Fruit fly (Drosophila melanogaster) whole organism: ENCODE measurements around the gene CG18404.

Experiments used
- Dll ChIP-seq: fragments of >200 bp; optimal IDR thresholded peaks from 2 replicates; lab custom pipeline; 2017
- pan ChIP-seq: fragments of >200 bp; optimal IDR thresholded peaks from 2 replicates; lab custom pipeline; 2017

DNA sequence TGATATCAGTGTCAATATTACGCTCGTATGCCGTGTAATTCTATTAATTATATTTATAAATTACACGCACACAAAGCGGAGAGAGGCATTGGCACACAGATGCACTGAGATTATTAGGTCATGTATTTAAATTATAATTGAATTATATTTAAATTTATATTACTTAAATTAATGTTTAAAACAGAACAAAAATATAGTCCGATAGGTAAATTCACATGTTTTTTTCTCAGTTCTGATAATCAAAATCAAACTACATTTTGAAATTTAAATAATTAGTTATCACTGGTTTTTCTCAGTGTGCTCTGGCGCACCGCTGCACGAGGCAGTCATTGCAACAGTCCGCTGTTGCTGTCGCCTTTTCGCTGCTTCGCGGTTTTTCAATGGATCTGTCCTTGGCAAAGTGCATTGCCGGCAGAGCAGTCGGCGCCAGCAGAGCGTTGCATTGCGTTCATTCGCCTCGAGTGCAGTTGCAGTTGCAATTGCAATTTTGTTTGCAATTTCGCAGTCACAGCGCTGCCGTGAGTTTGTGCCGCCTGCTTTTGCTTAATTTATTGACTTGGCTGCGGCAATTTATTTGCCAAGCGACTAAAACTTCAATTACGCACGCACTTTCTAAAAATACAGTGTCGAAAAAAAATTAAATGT, 40.6 kb downstream of the CG18404 start:
- TF ChIP-seq Dll (lab: Kevin White, UChicago) (no peak), pan (lab: Kevin White, UChicago) (no peak)
